Worm (Caenorhabditis elegans) whole organism, L3 larva: Measurements from ENCODE around the gene sri-31.

Experiments used
- ZK546.5 ChIP-seq: sonication (generic microtip); optimal IDR thresholded peaks from 2 replicates; lab custom pipeline; 2017; ENCODE audit warnings: missing biosample characterization, missing genetic modification characterization
- aly-2 ChIP-seq: fragments of 150-350 bp; optimal IDR thresholded peaks from 2 replicates; lab custom pipeline; 2014; ENCODE audit warnings: missing biosample characterization, missing genetic modification characterization
- ceh-16 ChIP-seq: sonication (generic microtip); optimal IDR thresholded peaks from 2 replicates; lab custom pipeline; 2017; ENCODE audit warnings: missing biosample characterization, missing genetic modification characterization
- ceh-28 ChIP-seq: fragments of 150-350 bp; optimal IDR thresholded peaks from 2 replicates; lab custom pipeline; 2014; ENCODE audit warnings: missing biosample characterization, missing genetic modification reagents, missing genetic modification characterization
- ceh-82 ChIP-seq: fragments of 150-350 bp; optimal IDR thresholded peaks from 2 replicates; lab custom pipeline; 2014; ENCODE audit warnings: missing biosample characterization, missing genetic modification characterization
- egl-27 ChIP-seq: sonication (generic microtip); optimal IDR thresholded peaks from 4 replicates; lab custom pipeline; 2017; ENCODE audit warnings: missing biosample characterization, missing genetic modification reagents, missing genetic modification characterization
- egl-5 ChIP-seq: fragments of 150-350 bp; optimal IDR thresholded peaks from 2 replicates; lab custom pipeline; 2017; ENCODE audit warnings: missing biosample characterization, missing genetic modification reagents, missing genetic modification characterization, inconsistent platforms
- elt-1 ChIP-seq: fragments of 150-350 bp; optimal IDR thresholded peaks from 2 replicates; lab custom pipeline; 2014; ENCODE audit warnings: missing biosample characterization, missing genetic modification characterization
- elt-2 ChIP-seq: sonication (generic microtip); optimal IDR thresholded peaks from 2 replicates; lab custom pipeline; 2016; ENCODE audit warnings: missing genetic modification reagents, mild to moderate bottlenecking, missing genetic modification characterization, missing compliant biosample characterization
- elt-3 ChIP-seq, 3 experiments: fragments of 150-350 bp in 1 of 3; sonication (generic microtip) in 2 of 3; optimal IDR thresholded peaks; 2 replicates in 2 of 3; 4 replicates in 1 of 3; lab custom pipeline; 2014 to 2017; ENCODE audit warnings: missing biosample characterization in 3 of 3, missing genetic modification characterization in 3 of 3
- fkh-10 ChIP-seq: sonication (generic microtip); optimal IDR thresholded peaks from 2 replicates; lab custom pipeline; 2017; ENCODE audit warnings: missing biosample characterization, missing genetic modification reagents, missing genetic modification characterization
- fkh-2 ChIP-seq: fragments of 150-350 bp; optimal IDR thresholded peaks from 2 replicates; lab custom pipeline; 2014; ENCODE audit warnings: missing biosample characterization, missing genetic modification reagents, missing genetic modification characterization
- fos-1 ChIP-seq: fragments of 150-350 bp; optimal IDR thresholded peaks from 2 replicates; lab custom pipeline; 2014; ENCODE audit warnings: missing biosample characterization, missing genetic modification characterization
- lin-15B ChIP-seq: fragments of 150-350 bp; optimal IDR thresholded peaks from 2 replicates; lab custom pipeline; 2014; ENCODE audit warnings: missing biosample characterization, missing genetic modification characterization
- lin-39 ChIP-seq: fragments of 150-350 bp; optimal IDR thresholded peaks from 2 replicates; lab custom pipeline; 2018; ENCODE audit warnings: missing biosample characterization, missing genetic modification reagents, missing genetic modification characterization
- mdl-1 ChIP-seq: fragments of 150-350 bp; optimal IDR thresholded peaks from 2 replicates; lab custom pipeline; 2014; ENCODE audit warnings: missing biosample characterization, missing genetic modification characterization
- nfya-1 ChIP-seq: sonication (generic microtip); optimal IDR thresholded peaks from 2 replicates; lab custom pipeline; 2017; ENCODE audit warnings: missing genetic modification characterization, mild to moderate bottlenecking, missing compliant biosample characterization, antibody characterized with exemption, moderate library complexity; ENCODE audit not compliant: insufficient read depth
- nhr-11 ChIP-seq: fragments of 150-350 bp; optimal IDR thresholded peaks from 2 replicates; lab custom pipeline; 2014; ENCODE audit warnings: missing biosample characterization, missing genetic modification characterization
- nhr-12 ChIP-seq: fragments of 150-350 bp; optimal IDR thresholded peaks from 2 replicates; lab custom pipeline; 2014; ENCODE audit warnings: missing biosample characterization, missing genetic modification characterization
- nhr-23 ChIP-seq: fragments of 150-350 bp; optimal IDR thresholded peaks from 2 replicates; lab custom pipeline; 2014; ENCODE audit warnings: missing biosample characterization, missing genetic modification reagents, missing genetic modification characterization
- nhr-76 ChIP-seq: fragments of 150-350 bp; sonication (generic microtip); optimal IDR thresholded peaks from 5 replicates; lab custom pipeline; 2014; ENCODE audit warnings: missing biosample characterization, missing genetic modification characterization
- pha-4 ChIP-seq: fragments of 150-350 bp; optimal IDR thresholded peaks from 2 replicates; lab custom pipeline; 2014; ENCODE audit warnings: missing biosample characterization, missing genetic modification reagents, missing genetic modification characterization
- pqm-1 ChIP-seq: fragments of 150-350 bp; optimal IDR thresholded peaks from 2 replicates; lab custom pipeline; 2017; ENCODE audit warnings: missing biosample characterization, missing genetic modification characterization, inconsistent platforms
- sea-2 ChIP-seq: fragments of 150-350 bp; sonication (generic microtip); optimal IDR thresholded peaks from 4 replicates; lab custom pipeline; 2014; ENCODE audit warnings: missing biosample characterization, missing genetic modification reagents, missing genetic modification characterization
- skn-1 ChIP-seq: fragments of 150-350 bp; optimal IDR thresholded peaks from 2 replicates; lab custom pipeline; 2014; ENCODE audit warnings: missing biosample characterization, missing genetic modification characterization
- tbx-2 ChIP-seq: sonication (generic microtip); optimal IDR thresholded peaks from 2 replicates; lab custom pipeline; 2016; ENCODE audit warnings: mild to moderate bottlenecking, missing genetic modification characterization, missing compliant biosample characterization
- unc-39 ChIP-seq: sonication (generic microtip); optimal IDR thresholded peaks from 4 replicates; lab custom pipeline; 2017; ENCODE audit warnings: missing biosample characterization, missing genetic modification characterization
- zag-1 ChIP-seq: fragments of 150-350 bp; optimal IDR thresholded peaks from 2 replicates; lab custom pipeline; 2014; ENCODE audit warnings: missing biosample characterization, missing genetic modification characterization
- ztf-11 ChIP-seq: fragments of 150-350 bp; optimal IDR thresholded peaks from 2 replicates; lab custom pipeline; 2014; ENCODE audit warnings: missing biosample characterization, missing genetic modification characterization
- ztf-4 ChIP-seq: fragments of 150-350 bp; optimal IDR thresholded peaks from 2 replicates; lab custom pipeline; 2014; ENCODE audit warnings: missing biosample characterization, missing genetic modification characterization

sri-31 gene

DNA sequence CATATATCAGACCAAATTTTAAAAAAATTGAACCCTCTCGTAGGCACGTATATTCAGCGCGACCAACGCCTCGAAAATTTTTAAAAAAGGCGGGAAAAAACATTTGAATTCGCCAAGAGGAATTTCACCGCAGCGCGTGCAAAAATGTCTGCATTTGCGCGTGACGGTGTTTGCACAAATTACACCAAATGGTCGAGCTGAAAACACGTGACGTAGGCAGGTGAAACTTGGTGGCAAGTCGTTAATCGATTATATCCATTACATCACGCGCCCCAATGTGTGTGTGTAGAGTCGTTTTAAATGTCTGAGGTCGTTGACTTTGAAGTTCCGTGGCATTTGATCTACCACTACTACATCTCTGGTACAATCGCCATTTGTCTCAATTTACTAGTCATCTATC lies at the start of gene sri-31:
sri-31 (plus strand) TSS at position 301 of the 400 bp plus-strand sequence.
- TF ChIP-seq elt-3 (tag; optimal IDR thresholded peaks at IDR 0.05; lab: Kevin White, UChicago) (no peak), elt-2 (tag; lab: Kevin White, UChicago) (no peak), ceh-82 (no peak), unc-39 (tag; lab: Kevin White, UChicago) (no peak), pqm-1 (no peak), ceh-28 (no peak), mdl-1 (tag; lab: Kevin White, UChicago) (no peak), nhr-12 (tag; lab: Kevin White, UChicago) (no peak), nhr-76 (tag; lab: Kevin White, UChicago) (no peak), fos-1 (no peak), pha-4 (tag; lab: Kevin White, UChicago) (no peak), zag-1 (no peak), lin-15B (tag; lab: Kevin White, UChicago) (no peak)
- TF ChIP-seq, all 47 proteins: peak for 0

DNA sequence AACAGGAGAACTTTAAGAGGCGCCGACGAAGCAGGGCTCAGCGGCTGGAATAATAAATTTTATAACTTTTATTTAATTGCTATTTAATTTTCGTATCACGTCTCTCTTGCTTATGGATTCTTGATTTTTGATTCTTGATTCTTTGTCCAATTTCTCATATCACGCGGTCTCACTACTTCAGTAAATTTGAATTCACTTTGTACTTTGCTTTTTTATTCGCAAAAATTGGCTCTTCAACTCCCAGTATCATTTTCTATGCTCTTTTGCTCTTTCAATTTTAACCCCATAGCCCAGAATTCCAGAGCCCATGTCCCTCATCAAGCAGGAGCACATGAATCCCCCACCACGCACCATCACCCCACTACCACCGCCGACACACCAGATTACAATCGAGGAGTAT lies 48.6 kb upstream of the sri-31 start, which contains the start of gene lido-10:
lido-10 (plus strand) TSS at position 301 of the 400 bp plus-strand sequence.
- TF ChIP-seq sea-2 (GFP tag; lab: Kevin White, UChicago) (no peak), ztf-4 (tag; lab: Kevin White, UChicago) (no peak), fkh-10 (GFP tag; lab: Kevin White, UChicago) (no peak), nhr-11 (tag; lab: Kevin White, UChicago) (no peak), egl-5 (tag; lab: Kevin White, UChicago) (no peak), ceh-16 (tag; lab: Kevin White, UChicago) (no peak)
- TF ChIP-seq, all 47 proteins: peak for 0

DNA sequence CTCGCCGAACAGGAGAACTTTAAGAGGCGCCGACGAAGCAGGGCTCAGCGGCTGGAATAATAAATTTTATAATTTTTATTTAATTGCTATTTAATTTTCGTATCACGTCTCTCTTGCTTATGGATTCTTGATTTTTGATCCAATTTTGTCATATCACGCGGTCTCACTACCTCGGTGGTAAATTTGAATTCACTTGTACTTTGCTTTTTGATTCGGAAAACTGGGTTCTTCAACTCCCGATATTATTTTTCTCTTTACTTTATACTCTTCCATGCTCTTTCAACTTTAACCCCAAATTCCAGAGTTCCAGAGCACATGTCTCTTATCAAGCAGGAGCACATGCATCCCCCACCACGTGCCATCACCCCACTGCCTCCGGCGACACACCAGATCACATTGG lies 47.1 kb upstream of the sri-31 start, which contains the start of gene lido-11:
lido-11 (plus strand) TSS at position 301 of the 400 bp plus-strand sequence.
- no peak for TF ChIP-seq elt-3 (tag; optimal IDR thresholded peaks at IDR 0.05; lab: Kevin White, UChicago)
- TF ChIP-seq skn-1 (tag; lab: Kevin White, UChicago): no peak
- TF ChIP-seq sea-2 (GFP tag; lab: Kevin White, UChicago): no peak
- no peak for TF ChIP-seq tbx-2 (tag; lab: Kevin White, UChicago)

DNA sequence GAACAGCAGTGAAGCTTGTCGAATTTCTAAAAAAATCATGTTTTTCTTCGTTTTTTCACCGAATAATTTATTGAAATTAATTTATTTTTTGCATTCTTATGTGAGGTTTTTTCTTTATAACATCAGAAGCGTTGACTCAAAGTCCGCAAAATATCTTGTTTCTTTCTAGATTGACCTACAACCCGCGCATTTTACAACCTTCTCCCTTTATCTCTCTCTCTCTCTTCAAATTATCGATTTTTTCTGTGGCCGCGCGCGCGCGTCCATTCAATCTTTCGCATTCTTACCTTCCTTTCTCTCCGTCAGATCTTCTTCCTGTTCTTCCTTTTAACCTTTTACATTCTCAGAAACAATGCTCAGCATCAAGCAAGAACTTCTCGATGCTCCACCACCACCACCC lies 45.3 kb upstream of the sri-31 start, which contains the start of gene lido-12:
lido-12 (plus strand) TSS at position 301 of the 400 bp plus-strand sequence.
- no peak for TF ChIP-seq aly-2 (tag; lab: Kevin White, UChicago)
- TF ChIP-seq egl-5 (tag; lab: Kevin White, UChicago): no peak
- no peak for TF ChIP-seq nhr-23
- no peak for TF ChIP-seq ztf-11 (tag; lab: Kevin White, UChicago)
- no peak for TF ChIP-seq tbx-2 (tag; lab: Kevin White, UChicago)
- no peak for TF ChIP-seq lin-15B (tag; lab: Kevin White, UChicago)
- no peak for TF ChIP-seq unc-39 (tag; lab: Kevin White, UChicago)
- no peak for TF ChIP-seq fkh-10 (GFP tag; lab: Kevin White, UChicago)
- TF ChIP-seq sea-2 (GFP tag; lab: Kevin White, UChicago): no peak
- TF ChIP-seq egl-27 (tag; lab: Kevin White, UChicago): no peak
- TF ChIP-seq, all 47 proteins: peak for 0

DNA sequence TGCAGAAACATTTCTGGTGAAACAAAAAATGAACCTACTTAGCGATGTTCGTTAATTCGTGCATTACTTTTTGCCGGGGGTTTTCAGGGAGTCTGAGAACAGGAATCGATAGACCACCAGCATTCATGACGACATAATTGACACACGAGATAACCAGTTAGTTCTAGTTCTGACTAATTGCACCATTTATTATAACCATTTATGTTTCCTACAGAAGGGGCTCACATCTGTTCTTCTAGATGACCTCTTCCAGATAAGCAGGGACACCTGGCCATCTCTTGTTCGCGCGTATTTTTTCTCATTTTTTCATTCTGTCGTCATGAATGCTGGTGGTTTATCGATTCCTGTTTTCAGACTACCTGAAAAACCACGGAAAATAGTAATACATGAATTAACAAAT lies 42.4 kb upstream of the sri-31 start, which contains the start of gene sdz-5:
sdz-5 (plus strand) TSS at position 301 of the 400 bp plus-strand sequence.
- TF ChIP-seq elt-1 (tag; lab: Kevin White, UChicago) (no peak), nhr-11 (tag; lab: Kevin White, UChicago) (no peak), unc-39 (tag; lab: Kevin White, UChicago) (no peak), nhr-23 (no peak), ZK546.5 (tag; lab: Kevin White, UChicago) (no peak), ztf-11 (tag; lab: Kevin White, UChicago) (no peak), skn-1 (tag; lab: Kevin White, UChicago) (no peak), aly-2 (tag; lab: Kevin White, UChicago) (no peak), ztf-4 (tag; lab: Kevin White, UChicago) (no peak), fkh-2 (tag; lab: Kevin White, UChicago) (no peak), lin-39 (tag; lab: Kevin White, UChicago) (no peak), elt-2 (tag; lab: Kevin White, UChicago) (no peak), pha-4 (tag; lab: Kevin White, UChicago) (no peak), elt-3 (tag; optimal IDR thresholded peaks at IDR 0.05; lab: Kevin White, UChicago) (no peak), nhr-76 (tag; lab: Kevin White, UChicago) (no peak), nfya-1 (tag; lab: Kevin White, UChicago) (no peak), pqm-1 (no peak)
